Fruit fly (Drosophila melanogaster): ENCODE measurements around the gene CG32017.
A peak's percentile ranks its signal among the peaks of the same experiment; 100 is the strongest.

DNA sequence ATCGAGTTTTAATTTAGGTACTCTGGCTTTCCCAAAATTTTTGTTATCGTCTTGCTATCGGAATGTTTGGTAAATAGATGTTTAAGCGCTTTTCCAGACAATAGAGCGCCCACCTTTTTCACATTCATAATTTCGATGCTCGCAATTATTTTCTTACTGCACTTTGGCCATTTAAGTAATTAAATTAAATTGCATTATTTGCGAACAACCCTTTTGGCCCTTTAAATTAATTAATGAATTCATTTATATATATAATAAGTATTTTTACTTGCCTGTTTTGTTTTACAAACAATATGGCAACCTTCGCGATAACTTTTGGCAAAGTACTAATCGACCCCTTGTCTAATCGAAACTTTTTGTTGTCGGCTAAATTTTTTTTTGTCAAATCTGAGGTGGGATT lies 5.7 kb downstream of the CG32017 start:
- no peak for TF ChIP-seq HLH54F (GFP tag; optimal IDR thresholded peaks at IDR 0.05)
- no peak for TF ChIP-seq CG1792 (GFP tag; optimal IDR thresholded peaks at IDR 0.05)
- no peak for TF ChIP-seq hkb (optimal IDR thresholded peaks at IDR 0.05)
- no peak for TF ChIP-seq hkb (GFP tag; IDR thresholded peaks at IDR 0.05)
- no peak for TF ChIP-seq ERR (GFP tag; optimal IDR thresholded peaks at IDR 0.05)
- TF ChIP-seq CG17361 (GFP tag; IDR thresholded peaks at IDR 0.05): peak; percentile 57; the same call in 1 of the 3 replicates
- no peak for TF ChIP-seq p53 (GFP tag; optimal IDR thresholded peaks at IDR 0.05)
- TF ChIP-seq CG1024 (GFP tag; IDR thresholded peaks at IDR 0.05): no peak
- TF ChIP-seq CG3838 (GFP tag; optimal IDR thresholded peaks at IDR 0.05): no peak
- TF ChIP-seq oc (tag; optimal IDR thresholded peaks at IDR 0.05): no peak
- no peak for TF ChIP-seq CG10959 (GFP tag; IDR thresholded peaks at IDR 0.05)
- no peak for TF ChIP-seq bigmax (GFP tag; optimal IDR thresholded peaks at IDR 0.05)
- TF ChIP-seq kay (GFP tag; optimal IDR thresholded peaks at IDR 0.05): no peak
- no peak for TF ChIP-seq CG11456 (GFP tag; IDR thresholded peaks at IDR 0.05)
- TF ChIP-seq CG11247 (GFP tag; IDR thresholded peaks at IDR 0.05): no peak
